Fruit fly (Drosophila melanogaster) whole organism, embryonic: Measurements from ENCODE around the gene MCTS1.

Experiments used
- CG14050 ChIP-seq: fragments of 200-800 bp; sonication (Bioruptor generic); IDR thresholded peaks from 3 replicates; pipeline ENCODE4 v1.3.6; 2022; ENCODE audit warnings: missing biosample characterization, missing genetic modification characterization
- CG8478 ChIP-seq: fragments of >200 bp; optimal IDR thresholded peaks from 2 replicates; lab custom pipeline; 2018
- Kr ChIP-seq: fragments of 200-800 bp; sonication (Bioruptor generic); optimal IDR thresholded peaks from 2 replicates; lab custom pipeline; 2017; ENCODE audit warnings: missing biosample characterization, mild to moderate bottlenecking, missing genetic modification characterization
- ara ChIP-seq: fragments of 200-800 bp; sonication (Bioruptor generic); IDR thresholded peaks from 2 replicates; pipeline ENCODE4 v1.3.6; 2022; ENCODE audit warnings: missing biosample characterization, missing genetic modification characterization
- dmrt11E ChIP-seq: fragments of 200-800 bp; sonication (Bioruptor generic); optimal IDR thresholded peaks from 3 replicates; lab custom pipeline; 2018; ENCODE audit warnings: missing biosample characterization, mild to moderate bottlenecking, missing genetic modification characterization, moderate library complexity
- psq ChIP-seq: fragments of 200-800 bp; sonication (Bioruptor generic); optimal IDR thresholded peaks from 2 replicates; lab custom pipeline; 2017; ENCODE audit warnings: missing biosample characterization, missing genetic modification characterization
- sens-2 ChIP-seq: fragments of 200-800 bp; sonication (Bioruptor generic); IDR thresholded peaks from 2 replicates; pipeline ENCODE4 v1.3.6; 2022; ENCODE audit warnings: missing biosample characterization, missing genetic modification characterization
- usp ChIP-seq: fragments of >200 bp; optimal IDR thresholded peaks from 2 replicates; lab custom pipeline; 2017; ENCODE audit warnings: missing biosample characterization, missing genetic modification characterization

dm6 chrX:6030010-6030409, 7.7 kb upstream of the MCTS1 start:
- no peak for TF ChIP-seq CG14050 (GFP tag; lab: Robert Waterston, UW)
- no peak for TF ChIP-seq Kr (GFP tag; lab: Kevin White, UChicago)
- TF ChIP-seq CG8478 (lab: Kevin White, UChicago), result no peak
- no peak for TF ChIP-seq dmrt11E (tag; lab: Kevin White, UChicago)
- TF ChIP-seq psq, result no peak
- TF ChIP-seq usp, result no peak
- TF ChIP-seq ara, result no peak
- TF ChIP-seq sens-2 (GFP tag; lab: Robert Waterston, UW), result no peak
